Fruit fly (Drosophila melanogaster) whole organism, embryonic: ENCODE measurements around the gene CG3408.

Experiments used
- Bgb ChIP-seq: fragments of 200-800 bp; sonication (Bioruptor generic); IDR thresholded peaks from 2 replicates; pipeline ENCODE4 v1.3.6; 2022; ENCODE audit warnings: missing biosample characterization, missing genetic modification characterization; ENCODE audit not compliant: partially characterized antibody
- Blimp-1 ChIP-seq: fragments of 200-800 bp; sonication (Bioruptor generic); optimal IDR thresholded peaks from 3 replicates; lab custom pipeline; 2018; ENCODE audit warnings: missing biosample characterization, missing genetic modification characterization, mild to moderate bottlenecking, moderate library complexity, missing genetic modification reagents
- CG10147 ChIP-seq: fragments of 200-800 bp; sonication (Bioruptor generic); optimal IDR thresholded peaks from 2 replicates; lab custom pipeline; 2019; ENCODE audit warnings: missing biosample characterization, mild to moderate bottlenecking, missing genetic modification characterization, moderate library complexity
- CG12104 ChIP-seq: fragments of 200-800 bp; sonication (Bioruptor generic); optimal IDR thresholded peaks from 3 replicates; lab custom pipeline; 2016; ENCODE audit warnings: missing biosample characterization, missing genetic modification characterization
- CG12391 ChIP-seq: fragments of 200-800 bp; sonication (Bioruptor generic); optimal IDR thresholded peaks from 3 replicates; lab custom pipeline; 2018; ENCODE audit warnings: missing biosample characterization, mild to moderate bottlenecking, missing genetic modification characterization, moderate library complexity
- CG13624 ChIP-seq: fragments of 200-800 bp; sonication (Bioruptor generic); optimal IDR thresholded peaks from 2 replicates; lab custom pipeline; 2016; ENCODE audit warnings: missing biosample characterization, missing genetic modification characterization
- CG14014 ChIP-seq: fragments of 200-800 bp; sonication (Bioruptor generic); IDR thresholded peaks from 2 replicates; pipeline ENCODE4 v1.3.6; 2022; ENCODE audit warnings: missing biosample characterization, missing genetic modification characterization
- CG15479 ChIP-seq: fragments of 200-800 bp; sonication (Bioruptor generic); optimal IDR thresholded peaks from 3 replicates; lab custom pipeline; 2019; ENCODE audit warnings: missing biosample characterization, mild to moderate bottlenecking, missing genetic modification characterization, moderate library complexity
- CG17802 ChIP-seq: fragments of 200-800 bp; sonication (Bioruptor generic); optimal IDR thresholded peaks from 2 replicates; lab custom pipeline; 2018; ENCODE audit warnings: missing biosample characterization, mild to moderate bottlenecking, missing genetic modification characterization, moderate library complexity
- CG2889 ChIP-seq: fragments of 200-800 bp; sonication (Bioruptor generic); IDR thresholded peaks from 3 replicates; pipeline ENCODE4 v1.3.6; 2022; ENCODE audit warnings: missing biosample characterization, missing genetic modification characterization
- CG32772 ChIP-seq: fragments of 200-800 bp; sonication (Bioruptor generic); IDR thresholded peaks from 2 replicates; pipeline ENCODE4 v1.3.6; 2022; ENCODE audit warnings: missing biosample characterization, missing genetic modification characterization
- CG34224 ChIP-seq: fragments of 200-800 bp; sonication (Bioruptor generic); IDR thresholded peaks from 3 replicates; pipeline ENCODE4 v1.3.6; 2022; ENCODE audit warnings: missing biosample characterization, missing genetic modification characterization; ENCODE audit not compliant: partially characterized antibody
- CG34422 ChIP-seq: fragments of 200-800 bp; sonication (Bioruptor generic); IDR thresholded peaks from 3 replicates; pipeline ENCODE4 v1.3.6; 2022; ENCODE audit warnings: missing biosample characterization, missing genetic modification characterization
- CG4730 ChIP-seq: fragments of 200-800 bp; sonication (Bioruptor generic); IDR thresholded peaks from 2 replicates; pipeline ENCODE4 v1.3.6; 2022; ENCODE audit warnings: missing biosample characterization, missing genetic modification characterization
- CG7271 ChIP-seq: fragments of 200-800 bp; sonication (Bioruptor generic); optimal IDR thresholded peaks from 2 replicates; lab custom pipeline; 2018; ENCODE audit warnings: missing biosample characterization, mild to moderate bottlenecking, missing genetic modification characterization, moderate library complexity
- CG8359 ChIP-seq: fragments of 200-800 bp; sonication (Bioruptor generic); optimal IDR thresholded peaks from 2 replicates; lab custom pipeline; 2017; ENCODE audit warnings: missing biosample characterization, mild to moderate bottlenecking, missing genetic modification characterization, borderline replicate concordance
- CG9727 ChIP-seq: fragments of 200-800 bp; sonication (Bioruptor generic); optimal IDR thresholded peaks from 3 replicates; lab custom pipeline; 2017; ENCODE audit warnings: missing biosample characterization, mild to moderate bottlenecking, missing genetic modification characterization
- Dip3 ChIP-seq: fragments of 200-800 bp; sonication (Bioruptor generic); optimal IDR thresholded peaks from 3 replicates; lab custom pipeline; 2016; ENCODE audit warnings: missing biosample characterization, missing genetic modification characterization
- Dll ChIP-seq: fragments of 200-800 bp; sonication (Bioruptor generic); IDR thresholded peaks from 4 replicates; pipeline ENCODE4 v1.3.6; 2022; ENCODE audit warnings: missing biosample characterization, missing genetic modification characterization; ENCODE audit not compliant: partially characterized antibody
- Doc2 ChIP-seq: fragments of 200-800 bp; sonication (Bioruptor generic); IDR thresholded peaks from 2 replicates; pipeline ENCODE4 v1.3.6; 2022; ENCODE audit warnings: missing biosample characterization, missing genetic modification characterization
- E2f1 ChIP-seq: fragments of 200-800 bp; sonication (Bioruptor generic); IDR thresholded peaks from 2 replicates; pipeline ENCODE4 v1.3.6; 2022; ENCODE audit warnings: missing biosample characterization, missing genetic modification characterization
- E2f2 ChIP-seq: fragments of 200-800 bp; sonication (Bioruptor generic); IDR thresholded peaks from 2 replicates; pipeline ENCODE4 v1.3.6; 2022; ENCODE audit warnings: missing biosample characterization, missing genetic modification characterization
- Meics ChIP-seq: fragments of 200-800 bp; sonication (Bioruptor generic); optimal IDR thresholded peaks from 2 replicates; lab custom pipeline; 2017; ENCODE audit warnings: missing biosample characterization, mild to moderate bottlenecking, missing genetic modification characterization
- NK7.1 ChIP-seq: fragments of 200-800 bp; sonication (Bioruptor generic); optimal IDR thresholded peaks from 3 replicates; lab custom pipeline; 2016; ENCODE audit warnings: missing biosample characterization, missing genetic modification characterization
- Oli ChIP-seq: fragments of 200-800 bp; sonication (Bioruptor generic); optimal IDR thresholded peaks from 2 replicates; lab custom pipeline; 2018; ENCODE audit warnings: missing biosample characterization, mild to moderate bottlenecking, missing genetic modification characterization, moderate library complexity
- Sox100B ChIP-seq: fragments of 200-800 bp; sonication (Bioruptor generic); optimal IDR thresholded peaks from 3 replicates; lab custom pipeline; 2018; ENCODE audit warnings: missing biosample characterization, mild to moderate bottlenecking, missing genetic modification characterization
- Sry-δ ChIP-seq: fragments of 200-800 bp; sonication (Bioruptor generic); optimal IDR thresholded peaks from 2 replicates; lab custom pipeline; 2016; ENCODE audit warnings: missing biosample characterization, missing genetic modification characterization
- Trl ChIP-seq, 3 experiments: fragments of >200 bp in 2 of 3; fragments of 200-800 bp in 1 of 3; sonication (Bioruptor generic) in 1 of 3; optimal IDR thresholded peaks; 2 replicates in 1 of 3; 3 replicates in 2 of 3; lab custom pipeline; 2016 to 2017; ENCODE audit warnings: missing biosample characterization in 1 of 3, missing genetic modification characterization in 1 of 3
- al ChIP-seq: fragments of 200-800 bp; sonication (Bioruptor generic); IDR thresholded peaks from 2 replicates; pipeline ENCODE4 v1.3.6; 2022; ENCODE audit warnings: missing biosample characterization, missing genetic modification characterization
- ara ChIP-seq: fragments of 200-800 bp; sonication (Bioruptor generic); IDR thresholded peaks from 2 replicates; pipeline ENCODE4 v1.3.6; 2022; ENCODE audit warnings: missing biosample characterization, missing genetic modification characterization
- bsh ChIP-seq, 2 experiments: fragments of 200-800 bp; sonication (Bioruptor generic); optimal IDR thresholded peaks; 2 replicates each; lab custom pipeline; 2017 to 2018; ENCODE audit warnings: mild to moderate bottlenecking in 2 of 2, missing biosample characterization in 2 of 2, missing genetic modification characterization in 2 of 2, moderate library complexity in 1 of 2
- btn ChIP-seq: fragments of 200-800 bp; sonication (Bioruptor generic); optimal IDR thresholded peaks from 2 replicates; lab custom pipeline; 2016; ENCODE audit warnings: missing biosample characterization, missing genetic modification characterization
- corto ChIP-seq: fragments of 200-800 bp; sonication (Bioruptor generic); optimal IDR thresholded peaks from 2 replicates; lab custom pipeline; 2016; ENCODE audit warnings: missing biosample characterization, mild to moderate bottlenecking, missing genetic modification characterization, moderate library complexity
- crp ChIP-seq, 2 experiments: fragments of 200-800 bp; sonication (Bioruptor generic); optimal IDR thresholded peaks; 2 replicates in 1 of 2; 3 replicates in 1 of 2; lab custom pipeline; 2017; ENCODE audit warnings: missing biosample characterization in 2 of 2, missing genetic modification characterization in 2 of 2, mild to moderate bottlenecking in 1 of 2, moderate library complexity in 1 of 2
- dm ChIP-seq: fragments of 200-800 bp; sonication (Bioruptor generic); optimal IDR thresholded peaks from 3 replicates; lab custom pipeline; 2016; ENCODE audit warnings: missing biosample characterization, missing genetic modification characterization
- en ChIP-seq: fragments of 200-800 bp; sonication (Bioruptor generic); optimal IDR thresholded peaks from 2 replicates; lab custom pipeline; 2016; ENCODE audit warnings: missing biosample characterization, missing genetic modification characterization
- ewg ChIP-seq: fragments of 200-800 bp; sonication (Bioruptor generic); optimal IDR thresholded peaks from 3 replicates; lab custom pipeline; 2017; ENCODE audit warnings: mild to moderate bottlenecking, missing biosample characterization, missing genetic modification reagents, missing genetic modification characterization
- ftz-f1 ChIP-seq: fragments of 200-800 bp; sonication (Bioruptor generic); optimal IDR thresholded peaks from 2 replicates; lab custom pipeline; 2016; ENCODE audit warnings: missing biosample characterization, missing genetic modification characterization
- ham ChIP-seq: fragments of 200-800 bp; sonication (Bioruptor generic); IDR thresholded peaks from 2 replicates; pipeline ENCODE4 v1.3.6; 2022; ENCODE audit warnings: missing biosample characterization, missing genetic modification characterization
- hkb ChIP-seq, 2 experiments: fragments of 200-800 bp in 1 of 2; fragments of >200 bp in 1 of 2; sonication (Bioruptor generic) in 1 of 2; IDR thresholded peaks in 1 of 2; optimal IDR thresholded peaks in 1 of 2; 2 replicates each; pipeline versions ENCODE4 v1.3.6 to Lab custom; 2017 to 2022; ENCODE audit warnings: missing biosample characterization in 1 of 2, missing genetic modification characterization in 1 of 2
- jing ChIP-seq: fragments of 200-800 bp; sonication (Bioruptor generic); optimal IDR thresholded peaks from 2 replicates; lab custom pipeline; 2018; ENCODE audit warnings: missing biosample characterization, mild to moderate bottlenecking, missing genetic modification characterization
- nom ChIP-seq: fragments of 200-800 bp; sonication (Bioruptor generic); optimal IDR thresholded peaks from 2 replicates; lab custom pipeline; 2017; ENCODE audit warnings: missing biosample characterization, missing genetic modification characterization, mild to moderate bottlenecking, moderate library complexity, missing genetic modification reagents
- pho ChIP-seq: fragments of 200-800 bp; sonication (Bioruptor generic); optimal IDR thresholded peaks from 2 replicates; lab custom pipeline; 2016; ENCODE audit warnings: missing biosample characterization, missing genetic modification characterization
- ranshi ChIP-seq: fragments of 200-800 bp; sonication (Bioruptor generic); IDR thresholded peaks from 2 replicates; pipeline ENCODE4 v1.3.6; 2022; ENCODE audit warnings: missing biosample characterization, missing genetic modification characterization
- salm ChIP-seq: fragments of 200-800 bp; sonication (Bioruptor generic); optimal IDR thresholded peaks from 2 replicates; lab custom pipeline; 2018; ENCODE audit warnings: missing biosample characterization, mild to moderate bottlenecking, missing genetic modification characterization
- sens ChIP-seq: fragments of 200-800 bp; sonication (Bioruptor generic); peaks from one replicate; lab custom pipeline; 2016; ENCODE audit warnings: missing biosample characterization, missing genetic modification characterization
- stc ChIP-seq: fragments of 200-800 bp; sonication (Bioruptor generic); IDR thresholded peaks from 2 replicates; pipeline ENCODE4 v1.3.6; 2022; ENCODE audit warnings: missing biosample characterization, missing genetic modification characterization
- vvl ChIP-seq: fragments of 200-800 bp; sonication (Bioruptor generic); IDR thresholded peaks from 2 replicates; pipeline ENCODE4 v1.3.6; 2022; ENCODE audit warnings: missing biosample characterization, missing genetic modification characterization
- zen2 ChIP-seq: fragments of 200-800 bp; sonication (Bioruptor generic); IDR thresholded peaks from 3 replicates; pipeline ENCODE4 v1.3.6; 2022; ENCODE audit warnings: missing biosample characterization, missing genetic modification characterization; ENCODE audit not compliant: partially characterized antibody

CG3408 gene

DNA sequence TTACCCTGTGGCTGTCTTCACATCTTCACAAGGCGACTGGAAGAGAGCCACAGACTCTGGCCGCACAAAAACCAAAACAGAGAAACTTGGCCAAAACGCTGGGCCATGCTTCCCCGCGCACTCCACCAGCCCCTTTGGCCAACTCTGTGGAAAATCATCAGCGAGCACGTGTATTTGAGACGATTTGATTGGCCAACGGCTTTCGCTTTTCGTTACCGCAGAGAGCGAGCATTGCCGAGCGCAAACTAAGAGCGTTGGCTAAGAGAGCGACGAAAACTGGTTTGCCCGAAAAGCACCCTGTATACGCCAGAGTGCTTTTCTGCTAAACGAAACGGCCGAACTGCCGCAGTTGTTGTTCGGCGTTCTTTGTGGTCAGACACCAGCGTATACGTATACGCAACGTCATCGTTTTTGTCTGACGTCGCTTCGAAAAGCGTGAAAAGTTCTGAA lies 37.5 kb upstream of the CG3408 start, which contains the start of gene CG42673 (continued):
- TF ChIP-seq nom (GFP tag; lab: Kevin White, UChicago) (peak; percentile 82), ewg (GFP tag; lab: Kevin White, UChicago) (no peak), CG12104 (GFP tag; lab: Kevin White, UChicago) (no peak), crp (GFP tag; optimal IDR thresholded peaks at IDR 0.05; lab: Kevin White, UChicago) (no peak), CG32772 (GFP tag; lab: Robert Waterston, UW) (no peak), CG34224 (GFP tag; lab: Robert Waterston, UW) (0 out of 3 replicates have a peak, but pooled peaks have one; percentile 39), Trl (optimal IDR thresholded peaks at IDR 0.05; lab: Kevin White, UChicago) (peak; percentile 86 to 89), Trl (GFP tag; optimal IDR thresholded peaks at IDR 0.05; lab: Kevin White, UChicago) (peak; percentile 15), vvl (0 out of 2 replicates have a peak, but pooled peaks have one; percentile 34), Doc2 (GFP tag; lab: Robert Waterston, UW) (no peak), Bgb (peak; percentile 55), CG13624 (GFP tag; lab: Kevin White, UChicago) (peak; percentile 9), dm (GFP tag; lab: Kevin White, UChicago) (peak; percentile 70), zen2 (GFP tag; lab: Robert Waterston, UW) (peak; percentile 69), pho (GFP tag; lab: Kevin White, UChicago) (no peak), hkb (optimal IDR thresholded peaks at IDR 0.05; lab: Kevin White, UChicago) (no peak), hkb (GFP tag; IDR thresholded peaks at IDR 0.05; lab: Robert Waterston, UW) (peak; percentile 52), CG17802 (tag; lab: Kevin White, UChicago) (no peak), ara (GFP tag; lab: Robert Waterston, UW) (no peak), al (GFP tag; lab: Robert Waterston, UW) (no peak), CG9727 (no peak), jing (GFP tag; lab: Kevin White, UChicago) (no peak), Dll (GFP tag; lab: Robert Waterston, UW) (peak; percentile 56; the same call in 2 of the 4 replicates), Dip3 (GFP tag; lab: Kevin White, UChicago) (no peak), CG34422 (peak; percentile 72; the same call in 1 of the 3 replicates), ham (GFP tag; lab: Robert Waterston, UW) (no peak), CG12391 (tag; lab: Kevin White, UChicago) (no peak), Meics (peak; percentile 9), CG15479 (GFP tag; lab: Kevin White, UChicago) (no peak), Sox100B (GFP tag; lab: Kevin White, UChicago) (no peak), CG7271 (tag; lab: Kevin White, UChicago) (no peak), Oli (no peak), ftz-f1 (GFP tag; lab: Kevin White, UChicago) (peak; percentile 11), en (GFP tag; lab: Kevin White, UChicago) (no peak), bsh (GFP tag; optimal IDR thresholded peaks at IDR 0.05; lab: Kevin White, UChicago) (peak; percentile 21 to 33), stc (GFP tag; lab: Robert Waterston, UW) (0 out of 2 replicates have a peak, but pooled peaks have one; percentile 14), btn (GFP tag; lab: Kevin White, UChicago) (no peak), ranshi (GFP tag; lab: Robert Waterston, UW) (peak; percentile 27; the same call in 1 of the 2 replicates), corto (GFP tag; lab: Kevin White, UChicago) (no peak), sens (GFP tag; lab: Kevin White, UChicago) (peak; percentile 17), CG10147 (peak; percentile 16), CG8359 (GFP tag; lab: Kevin White, UChicago) (peak; percentile 0), Sry-δ (GFP tag; lab: Kevin White, UChicago) (no peak), Blimp-1 (GFP tag; lab: Kevin White, UChicago) (peak; percentile 99), E2f1 (0 out of 2 replicates have a peak, but pooled peaks have one; percentile 12), NK7.1 (GFP tag; lab: Kevin White, UChicago) (no peak), salm (tag; lab: Kevin White, UChicago) (no peak), CG14014 (GFP tag; lab: Robert Waterston, UW) (no peak), CG2889 (GFP tag; lab: Robert Waterston, UW) (no peak), CG4730 (GFP tag; lab: Robert Waterston, UW) (no peak), E2f2 (GFP tag; lab: Robert Waterston, UW) (0 out of 2 replicates have a peak, but pooled peaks have one; percentile 13)
